Worm (Caenorhabditis elegans) whole organism, L2 larva: ENCODE data around the gene pgp-13.

Experiments used
- R02D3.7 ChIP-seq: fragments of 150-350 bp; optimal IDR thresholded peaks from 2 replicates; lab custom pipeline; 2014; ENCODE audit warnings: missing biosample characterization, missing genetic modification characterization
- ZK546.5 ChIP-seq: sonication (generic microtip); optimal IDR thresholded peaks from 2 replicates; lab custom pipeline; 2017; ENCODE audit warnings: missing biosample characterization, missing genetic modification characterization
- alr-1 ChIP-seq: fragments of 150-350 bp; optimal IDR thresholded peaks from 2 replicates; lab custom pipeline; 2014; ENCODE audit warnings: missing biosample characterization, missing genetic modification characterization
- ceh-82 ChIP-seq: fragments of 150-350 bp; optimal IDR thresholded peaks from 2 replicates; lab custom pipeline; 2014; ENCODE audit warnings: missing biosample characterization, missing genetic modification characterization
- fos-1 ChIP-seq: fragments of 150-350 bp; optimal IDR thresholded peaks from 2 replicates; lab custom pipeline; 2014; ENCODE audit warnings: missing biosample characterization, missing genetic modification characterization
- nhr-237 ChIP-seq: fragments of 150-350 bp; optimal IDR thresholded peaks from 2 replicates; lab custom pipeline; 2014; ENCODE audit warnings: missing biosample characterization, missing genetic modification characterization
- nhr-77 ChIP-seq: fragments of 150-350 bp; optimal IDR thresholded peaks from 2 replicates; lab custom pipeline; 2014; ENCODE audit warnings: missing biosample characterization, missing genetic modification characterization
- snpc-4 ChIP-seq: fragments of 150-350 bp; optimal IDR thresholded peaks from 2 replicates; lab custom pipeline; 2014; ENCODE audit warnings: missing biosample characterization, missing genetic modification characterization
- unc-39 ChIP-seq: fragments of 150-350 bp; optimal IDR thresholded peaks from 2 replicates; lab custom pipeline; 2014; ENCODE audit warnings: missing biosample characterization, missing genetic modification characterization
- unc-62 ChIP-seq: fragments of 150-350 bp; optimal IDR thresholded peaks from 2 replicates; lab custom pipeline; 2014; ENCODE audit warnings: missing biosample characterization, missing genetic modification reagents, missing genetic modification characterization
- zag-1 ChIP-seq: fragments of 150-350 bp; optimal IDR thresholded peaks from 2 replicates; lab custom pipeline; 2014; ENCODE audit warnings: missing biosample characterization, missing genetic modification characterization

DNA sequence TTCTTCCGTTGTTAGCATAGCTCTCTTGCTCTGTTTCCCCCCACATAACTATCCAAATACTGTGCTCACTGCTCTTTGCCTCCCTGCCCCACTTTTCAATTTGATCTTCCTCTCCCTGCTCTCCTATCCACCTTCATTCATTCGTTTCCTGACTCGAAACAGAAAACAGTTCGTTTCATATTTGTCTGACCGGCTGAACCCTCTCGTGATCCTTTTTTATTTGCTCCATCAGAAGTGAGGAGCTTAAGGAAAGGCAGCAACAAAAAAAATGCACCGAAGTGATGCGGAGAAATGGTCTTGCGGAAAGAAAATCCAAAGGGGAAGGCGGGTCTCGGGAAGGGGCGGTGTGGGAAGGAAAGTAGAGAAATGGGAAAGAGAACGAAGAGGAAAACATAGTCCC lies 17.1 kb upstream of the pgp-13 start:
- no peak for TF ChIP-seq zag-1 (tag; lab: Kevin White, UChicago)
- TF ChIP-seq ZK546.5 (tag; lab: Kevin White, UChicago), result no peak
- no peak for TF ChIP-seq R02D3.7 (tag; lab: Kevin White, UChicago)
- no peak for TF ChIP-seq snpc-4 (tag; lab: Kevin White, UChicago)
- TF ChIP-seq unc-39 (tag; lab: Kevin White, UChicago), result no peak
- no peak for TF ChIP-seq fos-1 (tag; lab: Kevin White, UChicago)
- TF ChIP-seq unc-62 (GFP tag; lab: Kevin White, UChicago), result no peak
- TF ChIP-seq alr-1, result no peak
- TF ChIP-seq nhr-237, result no peak
- no peak for TF ChIP-seq ceh-82 (tag; lab: Kevin White, UChicago)
- TF ChIP-seq nhr-77 (tag; lab: Kevin White, UChicago), result no peak
